Fruit fly (Drosophila melanogaster): ENCODE results near the gene Tango14.

DNA sequence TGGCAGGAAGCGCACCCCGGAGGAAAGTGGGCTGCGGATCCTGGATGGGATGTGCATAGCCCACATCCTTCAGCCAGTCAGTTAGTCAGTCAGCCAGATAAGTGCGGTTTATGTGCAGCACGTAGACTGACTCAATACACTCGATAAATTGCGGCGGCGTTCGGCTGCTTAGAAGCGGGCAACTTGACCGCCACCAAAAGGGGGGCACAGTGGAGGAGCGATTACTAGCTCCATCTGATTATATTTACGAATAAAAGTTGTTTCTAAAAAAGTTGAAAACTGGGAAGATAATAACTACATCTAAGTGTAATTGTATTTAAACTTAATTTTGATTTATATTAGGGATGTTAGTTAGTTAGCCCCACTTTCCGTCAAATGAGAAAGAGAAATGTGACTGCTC, 44.0 kb downstream of the Tango14 start:
- no peak for TF ChIP-seq CG11294 (GFP tag; IDR thresholded peaks at IDR 0.05)
- no peak for TF ChIP-seq dsx (GFP tag; optimal IDR thresholded peaks at IDR 0.05; ENCODE audit: poor library complexity, severe bottlenecking)
- no peak for TF ChIP-seq Hr39 (GFP tag; optimal IDR thresholded peaks at IDR 0.05)
- no peak for TF ChIP-seq Blimp-1 (GFP tag; optimal IDR thresholded peaks at IDR 0.05)
- no peak for TF ChIP-seq topi (GFP tag; optimal IDR thresholded peaks at IDR 0.05)
- no peak for TF ChIP-seq Met (GFP tag; optimal IDR thresholded peaks at IDR 0.05)
- no peak for TF ChIP-seq OdsH (GFP tag; optimal IDR thresholded peaks at IDR 0.05)
- no peak for TF ChIP-seq CG3032 (tag; optimal IDR thresholded peaks at IDR 0.05)
- no peak for TF ChIP-seq vri (GFP tag; optimal IDR thresholded peaks at IDR 0.05)
- no peak for TF ChIP-seq CG16779 (tag; optimal IDR thresholded peaks at IDR 0.05)
- TF ChIP-seq Gug (GFP tag; IDR thresholded peaks at IDR 0.05): no peak
- TF ChIP-seq eg (GFP tag; IDR thresholded peaks at IDR 0.05): no peak
- no peak for TF ChIP-seq CG34406 (GFP tag; optimal IDR thresholded peaks at IDR 0.05)
